Worm (Caenorhabditis elegans) whole organism, L3 larva: ENCODE results near the gene mcu-1.

Experiments used
- R02D3.7 ChIP-seq: fragments of 150-350 bp; optimal IDR thresholded peaks from 2 replicates; lab custom pipeline; 2014; ENCODE audit warnings: missing biosample characterization, missing genetic modification characterization
- ama-1 ChIP-seq: fragments of 150-350 bp; optimal IDR thresholded peaks from 2 replicates; lab custom pipeline; 2018
- ceh-16 ChIP-seq: sonication (generic microtip); optimal IDR thresholded peaks from 2 replicates; lab custom pipeline; 2017; ENCODE audit warnings: missing biosample characterization, missing genetic modification characterization
- ceh-28 ChIP-seq: fragments of 150-350 bp; optimal IDR thresholded peaks from 2 replicates; lab custom pipeline; 2014; ENCODE audit warnings: missing biosample characterization, missing genetic modification reagents, missing genetic modification characterization
- ceh-82 ChIP-seq: fragments of 150-350 bp; optimal IDR thresholded peaks from 2 replicates; lab custom pipeline; 2014; ENCODE audit warnings: missing biosample characterization, missing genetic modification characterization
- ceh-9 ChIP-seq: sonication (generic microtip); optimal IDR thresholded peaks from 2 replicates; lab custom pipeline; 2018; ENCODE audit warnings: missing biosample characterization, missing genetic modification characterization
- daf-12 ChIP-seq: fragments of 150-350 bp; optimal IDR thresholded peaks from 2 replicates; lab custom pipeline; 2014; ENCODE audit warnings: missing biosample characterization, missing genetic modification reagents, missing genetic modification characterization
- egl-27 ChIP-seq: sonication (generic microtip); optimal IDR thresholded peaks from 4 replicates; lab custom pipeline; 2017; ENCODE audit warnings: missing biosample characterization, missing genetic modification reagents, missing genetic modification characterization
- egl-5 ChIP-seq: fragments of 150-350 bp; optimal IDR thresholded peaks from 2 replicates; lab custom pipeline; 2017; ENCODE audit warnings: missing biosample characterization, missing genetic modification reagents, missing genetic modification characterization, inconsistent platforms
- elt-1 ChIP-seq: fragments of 150-350 bp; optimal IDR thresholded peaks from 2 replicates; lab custom pipeline; 2014; ENCODE audit warnings: missing biosample characterization, missing genetic modification characterization
- elt-2 ChIP-seq: sonication (generic microtip); optimal IDR thresholded peaks from 2 replicates; lab custom pipeline; 2016; ENCODE audit warnings: missing genetic modification reagents, mild to moderate bottlenecking, missing genetic modification characterization, missing compliant biosample characterization
- elt-3 ChIP-seq, 3 experiments: fragments of 150-350 bp in 1 of 3; sonication (generic microtip) in 2 of 3; optimal IDR thresholded peaks; 2 replicates in 2 of 3; 4 replicates in 1 of 3; lab custom pipeline; 2014 to 2017; ENCODE audit warnings: missing biosample characterization in 3 of 3, missing genetic modification characterization in 3 of 3
- eor-1 ChIP-seq, 2 experiments: fragments of 150-350 bp; optimal IDR thresholded peaks; 2 replicates each; lab custom pipeline; 2014 to 2018; ENCODE audit warnings: missing biosample characterization in 2 of 2, missing genetic modification characterization in 2 of 2
- fkh-10 ChIP-seq: sonication (generic microtip); optimal IDR thresholded peaks from 2 replicates; lab custom pipeline; 2017; ENCODE audit warnings: missing biosample characterization, missing genetic modification reagents, missing genetic modification characterization
- fkh-2 ChIP-seq: fragments of 150-350 bp; optimal IDR thresholded peaks from 2 replicates; lab custom pipeline; 2014; ENCODE audit warnings: missing biosample characterization, missing genetic modification reagents, missing genetic modification characterization
- fos-1 ChIP-seq: fragments of 150-350 bp; optimal IDR thresholded peaks from 2 replicates; lab custom pipeline; 2014; ENCODE audit warnings: missing biosample characterization, missing genetic modification characterization
- hmg-11 ChIP-seq: sonication (generic microtip); optimal IDR thresholded peaks from 2 replicates; lab custom pipeline; 2016; ENCODE audit warnings: missing genetic modification characterization, missing compliant biosample characterization
- jun-1 ChIP-seq: fragments of 150-350 bp; optimal IDR thresholded peaks from 2 replicates; lab custom pipeline; 2014; ENCODE audit warnings: missing biosample characterization, missing genetic modification reagents, missing genetic modification characterization
- lin-15B ChIP-seq: fragments of 150-350 bp; optimal IDR thresholded peaks from 2 replicates; lab custom pipeline; 2014; ENCODE audit warnings: missing biosample characterization, missing genetic modification characterization
- lin-39 ChIP-seq: fragments of 150-350 bp; optimal IDR thresholded peaks from 2 replicates; lab custom pipeline; 2018; ENCODE audit warnings: missing biosample characterization, missing genetic modification reagents, missing genetic modification characterization
- lsy-12 ChIP-seq: sonication (generic microtip); optimal IDR thresholded peaks from 2 replicates; lab custom pipeline; 2016; ENCODE audit warnings: mild to moderate bottlenecking, missing genetic modification characterization, missing compliant biosample characterization
- mdl-1 ChIP-seq: fragments of 150-350 bp; optimal IDR thresholded peaks from 2 replicates; lab custom pipeline; 2014; ENCODE audit warnings: missing biosample characterization, missing genetic modification characterization
- nfya-1 ChIP-seq: sonication (generic microtip); optimal IDR thresholded peaks from 2 replicates; lab custom pipeline; 2017; ENCODE audit warnings: missing genetic modification characterization, mild to moderate bottlenecking, missing compliant biosample characterization, antibody characterized with exemption, moderate library complexity; ENCODE audit not compliant: insufficient read depth
- nhr-11 ChIP-seq: fragments of 150-350 bp; optimal IDR thresholded peaks from 2 replicates; lab custom pipeline; 2014; ENCODE audit warnings: missing biosample characterization, missing genetic modification characterization
- nhr-12 ChIP-seq: fragments of 150-350 bp; optimal IDR thresholded peaks from 2 replicates; lab custom pipeline; 2014; ENCODE audit warnings: missing biosample characterization, missing genetic modification characterization
- nhr-23 ChIP-seq: fragments of 150-350 bp; optimal IDR thresholded peaks from 2 replicates; lab custom pipeline; 2014; ENCODE audit warnings: missing biosample characterization, missing genetic modification reagents, missing genetic modification characterization
- nhr-237 ChIP-seq: fragments of 150-350 bp; optimal IDR thresholded peaks from 2 replicates; lab custom pipeline; 2014; ENCODE audit warnings: missing biosample characterization, missing genetic modification characterization
- nhr-25 ChIP-seq: sonication (generic microtip); optimal IDR thresholded peaks from 2 replicates; lab custom pipeline; 2017; ENCODE audit warnings: missing biosample characterization, missing genetic modification characterization
- nhr-28 ChIP-seq: fragments of 150-350 bp; optimal IDR thresholded peaks from 2 replicates; lab custom pipeline; 2014; ENCODE audit warnings: missing biosample characterization, missing genetic modification characterization
- nhr-43 ChIP-seq: sonication (generic microtip); optimal IDR thresholded peaks from 2 replicates; lab custom pipeline; 2016; ENCODE audit warnings: mild to moderate bottlenecking, missing genetic modification characterization, missing compliant biosample characterization; ENCODE audit not compliant: poor library complexity, severe bottlenecking
- nhr-67 ChIP-seq: fragments of 150-350 bp; optimal IDR thresholded peaks from 2 replicates; lab custom pipeline; 2014; ENCODE audit warnings: missing biosample characterization, missing genetic modification characterization
- nhr-76 ChIP-seq: fragments of 150-350 bp; sonication (generic microtip); optimal IDR thresholded peaks from 5 replicates; lab custom pipeline; 2014; ENCODE audit warnings: missing biosample characterization, missing genetic modification characterization
- pha-4 ChIP-seq: fragments of 150-350 bp; optimal IDR thresholded peaks from 2 replicates; lab custom pipeline; 2014; ENCODE audit warnings: missing biosample characterization, missing genetic modification reagents, missing genetic modification characterization
- pqm-1 ChIP-seq: fragments of 150-350 bp; optimal IDR thresholded peaks from 2 replicates; lab custom pipeline; 2017; ENCODE audit warnings: missing biosample characterization, missing genetic modification characterization, inconsistent platforms
- sea-2 ChIP-seq: fragments of 150-350 bp; sonication (generic microtip); optimal IDR thresholded peaks from 4 replicates; lab custom pipeline; 2014; ENCODE audit warnings: missing biosample characterization, missing genetic modification reagents, missing genetic modification characterization
- skn-1 ChIP-seq: fragments of 150-350 bp; optimal IDR thresholded peaks from 2 replicates; lab custom pipeline; 2014; ENCODE audit warnings: missing biosample characterization, missing genetic modification characterization
- snpc-4 ChIP-seq: fragments of 150-350 bp; optimal IDR thresholded peaks from 2 replicates; lab custom pipeline; 2014; ENCODE audit warnings: missing biosample characterization, missing genetic modification characterization
- tbx-2 ChIP-seq: sonication (generic microtip); optimal IDR thresholded peaks from 2 replicates; lab custom pipeline; 2016; ENCODE audit warnings: mild to moderate bottlenecking, missing genetic modification characterization, missing compliant biosample characterization
- unc-39 ChIP-seq: sonication (generic microtip); optimal IDR thresholded peaks from 4 replicates; lab custom pipeline; 2017; ENCODE audit warnings: missing biosample characterization, missing genetic modification characterization
- unc-62 ChIP-seq: fragments of 150-350 bp; sonication (generic microtip); optimal IDR thresholded peaks from 4 replicates; lab custom pipeline; 2014; ENCODE audit warnings: missing biosample characterization, missing genetic modification reagents, missing genetic modification characterization
- zag-1 ChIP-seq: fragments of 150-350 bp; optimal IDR thresholded peaks from 2 replicates; lab custom pipeline; 2014; ENCODE audit warnings: missing biosample characterization, missing genetic modification characterization
- ztf-11 ChIP-seq: fragments of 150-350 bp; optimal IDR thresholded peaks from 2 replicates; lab custom pipeline; 2014; ENCODE audit warnings: missing biosample characterization, missing genetic modification characterization
- ztf-4 ChIP-seq: fragments of 150-350 bp; optimal IDR thresholded peaks from 2 replicates; lab custom pipeline; 2014; ENCODE audit warnings: missing biosample characterization, missing genetic modification characterization

mcu-1 gene

ce11 chrIV:5967035-5967499, 28.0 kb upstream of the mcu-1 start:
- TF ChIP-seq daf-12 (tag; lab: Kevin White, UChicago) (no peak), ztf-4 (tag; lab: Kevin White, UChicago) (peak; percentile 3), elt-3 (tag; optimal IDR thresholded peaks at IDR 0.05; lab: Kevin White, UChicago) (peak in 2 of 3 experiments; percentile 12 to 82), nhr-67 (tag; lab: Kevin White, UChicago) (no peak), ceh-28 (tag; lab: Kevin White, UChicago) (peak; percentile 64), tbx-2 (tag; lab: Kevin White, UChicago) (peak; percentile 66), lsy-12 (tag; lab: Kevin White, UChicago) (peak; percentile 87), nhr-23 (tag; lab: Kevin White, UChicago) (peak; percentile 43), zag-1 (tag; lab: Kevin White, UChicago) (no peak), lin-15B (tag; lab: Kevin White, UChicago) (peak; percentile 13), jun-1 (tag; lab: Kevin White, UChicago) (peak; percentile 67), nhr-43 (tag; lab: Kevin White, UChicago) (peak; percentile 79), pha-4 (peak; percentile 93), fos-1 (peak; percentile 58), fkh-10 (no peak), unc-39 (tag; lab: Kevin White, UChicago) (no peak), nhr-28 (tag; lab: Kevin White, UChicago) (no peak), eor-1 (tag; optimal IDR thresholded peaks at IDR 0.05; lab: Kevin White, UChicago) (peak in 1 of 2 experiments; percentile 44), nfya-1 (tag; lab: Kevin White, UChicago) (peak; percentile 73), hmg-11 (tag; lab: Kevin White, UChicago) (peak; percentile 82), mdl-1 (tag; lab: Kevin White, UChicago) (no peak), snpc-4 (tag; lab: Kevin White, UChicago) (peak; percentile 81), ceh-82 (peak; percentile 28), fkh-2 (no peak), egl-5 (tag; lab: Kevin White, UChicago) (no peak), ceh-16 (tag; lab: Kevin White, UChicago) (no peak), egl-27 (tag; lab: Kevin White, UChicago) (peak; percentile 62), nhr-76 (peak; percentile 63), skn-1 (peak; percentile 81), elt-2 (tag; lab: Kevin White, UChicago) (peak; percentile 94), nhr-25 (peak; percentile 74), R02D3.7 (tag; lab: Kevin White, UChicago) (peak; percentile 21), ceh-9 (no peak), nhr-237 (tag; lab: Kevin White, UChicago) (no peak), sea-2 (GFP tag; lab: Kevin White, UChicago) (no peak), lin-39 (tag; lab: Kevin White, UChicago) (peak; percentile 60), ama-1 (lab: Kevin White, UChicago) (no peak), elt-1 (tag; lab: Kevin White, UChicago) (peak; percentile 2), ztf-11 (tag; lab: Kevin White, UChicago) (no peak), pqm-1 (tag; lab: Kevin White, UChicago) (peak; percentile 95)

- no peak for TF ChIP-seq nhr-25
- TF ChIP-seq lin-39 (tag; lab: Kevin White, UChicago): peak; percentile 61
Measured at ce11 chrIV:5964286-5964685, 25.3 kb upstream of the mcu-1 start.

- TF ChIP-seq nhr-11 (tag; lab: Kevin White, UChicago): no peak
- TF ChIP-seq nhr-67 (tag; lab: Kevin White, UChicago): no peak
- TF ChIP-seq unc-62: no peak
- no peak for TF ChIP-seq fkh-10
- no peak for TF ChIP-seq nhr-23 (tag; lab: Kevin White, UChicago)
- no peak for TF ChIP-seq nhr-76
- no peak for TF ChIP-seq elt-3 (tag; optimal IDR thresholded peaks at IDR 0.05; lab: Kevin White, UChicago)
- no peak for TF ChIP-seq snpc-4 (tag; lab: Kevin White, UChicago)
- no peak for TF ChIP-seq jun-1 (tag; lab: Kevin White, UChicago)
- TF ChIP-seq fos-1: no peak
- no peak for TF ChIP-seq elt-2 (tag; lab: Kevin White, UChicago)
- TF ChIP-seq ceh-9: no peak
- TF ChIP-seq daf-12 (tag; lab: Kevin White, UChicago): no peak
- TF ChIP-seq mdl-1 (tag; lab: Kevin White, UChicago): no peak
- TF ChIP-seq nhr-12 (tag; lab: Kevin White, UChicago): no peak
Measured at ce11 chrIV:5962219-5962945, 23.4 kb upstream of the mcu-1 start, which contains the start of gene K02B2.6. Gene K02B2.6 (minus strand): TSS chrIV:5962269.
